Fruit fly (Drosophila melanogaster): ENCODE data around the gene Esyt2.

DNA sequence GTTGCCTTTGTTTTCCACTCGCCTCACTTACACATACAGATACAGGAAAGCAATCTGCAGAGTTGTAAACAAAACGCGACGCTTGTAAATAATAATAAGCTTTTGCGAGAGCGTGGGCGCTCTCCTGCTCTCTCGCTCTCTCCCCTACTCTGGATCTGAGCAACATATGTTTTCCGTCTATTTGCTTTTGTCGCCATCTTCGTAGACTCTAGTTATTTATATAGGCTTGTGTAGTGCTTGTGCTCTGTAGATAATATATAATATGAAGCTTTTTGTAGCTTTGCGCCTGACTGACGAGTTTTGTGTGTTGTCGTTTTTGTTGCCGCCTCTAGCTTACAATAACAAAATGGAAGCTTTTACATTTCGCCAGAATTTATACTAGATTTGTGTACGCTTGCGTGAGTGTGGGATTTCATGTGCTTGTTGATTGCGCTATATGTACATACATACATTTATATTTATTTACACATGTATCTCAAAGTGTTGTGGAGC lies 21.3 kb downstream of the Esyt2 start:
- TF ChIP-seq tai (GFP tag; optimal IDR thresholded peaks at IDR 0.05): no peak
- TF ChIP-seq ey (GFP tag; optimal IDR thresholded peaks at IDR 0.05): no peak
- peak; percentile 92 for TF ChIP-seq Dif (GFP tag; optimal IDR thresholded peaks at IDR 0.05; ENCODE audit: partially characterized antibody)
- TF ChIP-seq Hr78 (GFP tag; optimal IDR thresholded peaks at IDR 0.05): no peak
- TF ChIP-seq sv (GFP tag; optimal IDR thresholded peaks at IDR 0.05): no peak
- TF ChIP-seq h (GFP tag; optimal IDR thresholded peaks at IDR 0.05): peak; percentile 81
- peak; percentile 37 for TF ChIP-seq Jra (GFP tag; optimal IDR thresholded peaks at IDR 0.05)
- peak; percentile 66 for TF ChIP-seq OdsH (GFP tag; optimal IDR thresholded peaks at IDR 0.05)
- TF ChIP-seq Dfd (GFP tag; optimal IDR thresholded peaks at IDR 0.05): no peak
- TF ChIP-seq dsf (GFP tag; optimal IDR thresholded peaks at IDR 0.05; ENCODE audit: borderline replicate concordance): no peak
- no peak for TF ChIP-seq GATAd (GFP tag; optimal IDR thresholded peaks at IDR 0.05)
- peak; percentile 94 for TF ChIP-seq CrebA (GFP tag; optimal IDR thresholded peaks at IDR 0.05; ENCODE audit: borderline replicate concordance)
- no peak for TF ChIP-seq lola (GFP tag; optimal IDR thresholded peaks at IDR 0.05)
